Worm (Caenorhabditis elegans) whole organism, L4 larva: ENCODE measurements around the gene Y65A5A.1.

Experiments used
- R02D3.7 ChIP-seq: fragments of 150-350 bp; sonication (generic microtip); optimal IDR thresholded peaks from 3 replicates; lab custom pipeline; 2014; ENCODE audit warnings: missing biosample characterization, missing genetic modification characterization
- dpl-1 ChIP-seq: fragments of 150-350 bp; optimal IDR thresholded peaks from 2 replicates; lab custom pipeline; 2014; ENCODE audit warnings: missing biosample characterization, missing genetic modification reagents, missing genetic modification characterization
- mdl-1 ChIP-seq, 2 experiments: fragments of 150-350 bp in 1 of 2; sonication (generic microtip) in 1 of 2; optimal IDR thresholded peaks; 2 replicates each; lab custom pipeline; 2014 to 2017; ENCODE audit warnings: missing biosample characterization in 2 of 2, missing genetic modification characterization in 2 of 2
- nhr-6 ChIP-seq: fragments of 150-350 bp; optimal IDR thresholded peaks from 2 replicates; lab custom pipeline; 2014; ENCODE audit warnings: missing biosample characterization, missing genetic modification characterization
- pqm-1 ChIP-seq: sonication (generic microtip); optimal IDR thresholded peaks from 2 replicates; lab custom pipeline; 2017; ENCODE audit warnings: missing biosample characterization, missing genetic modification characterization

ce11 chrIV:16399017-16399416 is 609 bp downstream of the Y65A5A.1 start:
- TF ChIP-seq R02D3.7 (tag; lab: Kevin White, UChicago) (no peak), pqm-1 (no peak), nhr-6 (tag; lab: Kevin White, UChicago) (peak; percentile 10), dpl-1 (GFP tag; lab: Kevin White, UChicago) (no peak), mdl-1 (tag; optimal IDR thresholded peaks at IDR 0.05; lab: Kevin White, UChicago) (no peak)
